Fruit fly (Drosophila melanogaster): ENCODE data around the gene Ibf1.

Ibf1 gene

dm6 chr3R:9229075-9229835, 29.5 kb upstream of the Ibf1 start (continued):
- TF ChIP-seq B-H2 (GFP tag; optimal IDR thresholded peaks at IDR 0.05) (no peak), CG12236 (GFP tag; optimal IDR thresholded peaks at IDR 0.05) (peak; percentile 80), CG30020 (tag; optimal IDR thresholded peaks at IDR 0.05) (peak; percentile 22), stc (GFP tag; IDR thresholded peaks at IDR 0.05) (peak; percentile 32; the same call in 1 of the 2 replicates), CG14965 (GFP tag; optimal IDR thresholded peaks at IDR 0.05; ENCODE audit: borderline replicate concordance) (peak; percentile 53), CG6683 (GFP tag; optimal IDR thresholded peaks at IDR 0.05) (no peak), az2 (GFP tag; optimal IDR thresholded peaks at IDR 0.05) (peak; percentile 79), sug (tag; optimal IDR thresholded peaks at IDR 0.05) (peak; percentile 27), Dp (GFP tag; optimal IDR thresholded peaks at IDR 0.05) (no peak), CG11247 (GFP tag; IDR thresholded peaks at IDR 0.05) (0 out of 2 replicates have a peak, but pooled peaks have one; percentile 38), phol (tag; optimal IDR thresholded peaks at IDR 0.05) (peak; percentile 86), CG11723 (GFP tag; optimal IDR thresholded peaks at IDR 0.05) (peak; percentile 55), CG17385 (GFP tag; optimal IDR thresholded peaks at IDR 0.05) (peak; percentile 69), CG3281 (GFP tag; optimal IDR thresholded peaks at IDR 0.05) (peak; percentile 65), CG1603 (tag; optimal IDR thresholded peaks at IDR 0.05) (peak; percentile 78), NFAT (GFP tag; IDR thresholded peaks at IDR 0.05) (no peak), HLH3B (GFP tag; IDR thresholded peaks at IDR 0.05) (peak; percentile 66), Awh (GFP tag; IDR thresholded peaks at IDR 0.05) (peak; percentile 60; the same call in 1 of the 2 replicates), tap (tag; optimal IDR thresholded peaks at IDR 0.05) (no peak), CG10267 (tag; optimal IDR thresholded peaks at IDR 0.05) (peak; percentile 84), CG5953 (GFP tag; IDR thresholded peaks at IDR 0.05) (no peak), tgo (GFP tag; IDR thresholded peaks at IDR 0.05) (peak; percentile 59), CG10321 (GFP tag; IDR thresholded peaks at IDR 0.05) (peak; percentile 66), onecut (GFP tag; IDR thresholded peaks at IDR 0.05) (no peak; the same call in 1 of the 2 replicates), Atf-2 (GFP tag; optimal IDR thresholded peaks at IDR 0.05) (peak; percentile 78), Hand (GFP tag; optimal IDR thresholded peaks at IDR 0.05) (peak; percentile 2), CoRest (tag; optimal IDR thresholded peaks at IDR 0.05) (peak; percentile 80), jing (GFP tag; optimal IDR thresholded peaks at IDR 0.05) (peak; percentile 63), Max (GFP tag; optimal IDR thresholded peaks at IDR 0.05) (peak; percentile 67), CG10431 (GFP tag; optimal IDR thresholded peaks at IDR 0.05) (peak; percentile 12), dpn (GFP tag; optimal IDR thresholded peaks at IDR 0.05) (peak; percentile 72 to 81), Aef1 (GFP tag; IDR thresholded peaks at IDR 0.05) (peak; percentile 62), CG2678 (tag; optimal IDR thresholded peaks at IDR 0.05) (peak; percentile 82), ci (GFP tag; IDR thresholded peaks at IDR 0.05) (peak; percentile 77; the same call in 2 of the 3 replicates), tup (GFP tag; optimal IDR thresholded peaks at IDR 0.05) (no peak), CG14710 (tag; optimal IDR thresholded peaks at IDR 0.05) (peak; percentile 88), CG7556 (GFP tag; optimal IDR thresholded peaks at IDR 0.05) (peak; percentile 79), Med (GFP tag) (peak; percentile 89), BtbVII (GFP tag; optimal IDR thresholded peaks at IDR 0.05) (peak; percentile 23), slp2 (GFP tag; optimal IDR thresholded peaks at IDR 0.05) (peak; percentile 75), CG11093 (GFP tag; IDR thresholded peaks at IDR 0.05) (no peak), CG12769 (tag; optimal IDR thresholded peaks at IDR 0.05) (peak; percentile 86), CG33557 (GFP tag; optimal IDR thresholded peaks at IDR 0.05) (peak; percentile 62), MBD-R2 (GFP tag; IDR thresholded peaks at IDR 0.05) (no peak), dimm (GFP tag; IDR thresholded peaks at IDR 0.05) (no peak), p53 (GFP tag; optimal IDR thresholded peaks at IDR 0.05) (peak; percentile 69), bbx (GFP tag; IDR thresholded peaks at IDR 0.05; ENCODE audit: partially characterized antibody) (0 out of 2 replicates have a peak, but pooled peaks have one; percentile 14), ash1 (GFP tag; optimal IDR thresholded peaks at IDR 0.05) (no peak), sqz (GFP tag; optimal IDR thresholded peaks at IDR 0.05) (peak; percentile 54)
